Worm (Caenorhabditis elegans): Measurements from ENCODE around the gene str-232.

str-232 gene

DNA sequence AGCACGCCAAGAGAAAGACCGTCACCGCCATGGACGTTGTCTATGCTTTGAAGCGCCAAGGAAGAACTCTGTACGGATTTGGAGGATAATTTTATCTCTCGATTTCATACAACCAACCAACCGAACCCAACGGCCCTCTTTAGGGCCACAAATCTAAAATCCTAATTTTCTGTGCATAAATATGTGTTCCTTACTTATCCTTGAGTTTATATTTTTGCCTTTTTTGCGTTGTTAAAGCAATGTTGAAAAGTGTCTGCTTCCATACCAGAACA, 27.1 kb upstream of the str-232 start:
- TF ChIP-seq unc-55 (GFP tag; optimal IDR thresholded peaks at IDR 0.05) (no peak), sox-2 (GFP tag; IDR thresholded peaks at IDR 0.05) (no peak), tbx-7 (tag; optimal IDR thresholded peaks at IDR 0.05) (no peak), ceh-48 (tag; optimal IDR thresholded peaks at IDR 0.05) (no peak), ets-4 (tag; optimal IDR thresholded peaks at IDR 0.05) (no peak), nfya-1 (tag; optimal IDR thresholded peaks at IDR 0.05) (no peak), lin-11 (tag; optimal IDR thresholded peaks at IDR 0.05) (no peak), pat-9 (tag; optimal IDR thresholded peaks at IDR 0.05) (no peak), pag-3 (tag; optimal IDR thresholded peaks at IDR 0.05; ENCODE audit: borderline replicate concordance) (no peak), hlh-15 (tag; optimal IDR thresholded peaks at IDR 0.05) (no peak)

DNA sequence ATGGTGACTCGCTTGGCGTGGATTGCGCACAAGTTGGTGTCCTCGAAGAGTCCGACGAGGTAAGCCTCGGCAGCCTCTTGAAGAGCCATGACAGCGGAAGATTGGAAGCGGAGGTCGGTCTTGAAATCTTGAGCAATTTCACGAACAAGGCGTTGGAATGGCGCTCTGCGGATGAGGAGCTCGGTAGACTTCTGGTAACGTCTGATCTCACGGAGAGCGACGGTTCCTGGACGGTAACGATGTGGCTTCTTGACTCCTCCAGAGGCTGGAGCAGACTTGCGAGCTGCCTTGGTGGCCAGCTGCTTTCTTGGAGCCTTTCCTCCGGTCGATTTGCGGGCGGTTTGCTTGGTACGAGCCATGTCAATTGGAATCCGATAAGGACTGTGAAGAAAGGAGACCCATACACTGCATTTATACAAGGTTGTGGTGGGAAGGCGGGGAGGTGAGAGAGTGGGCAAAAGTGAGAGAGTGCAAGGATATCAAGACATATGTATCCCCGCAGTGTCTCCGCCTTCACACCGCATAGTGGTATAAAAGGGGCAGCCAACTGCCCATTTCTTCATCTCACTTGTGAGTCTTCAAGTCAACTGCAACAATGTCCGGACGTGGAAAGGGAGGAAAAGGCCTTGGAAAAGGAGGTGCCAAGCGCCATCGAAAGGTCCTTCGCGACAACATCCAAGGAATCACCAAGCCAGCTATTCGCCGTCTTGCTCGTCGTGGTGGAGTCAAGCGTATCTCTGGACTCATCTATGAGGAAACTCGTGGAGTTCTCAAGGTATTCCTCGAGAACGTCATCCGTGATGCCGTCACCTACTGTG, 26.6 kb upstream of the str-232 start, which contains the start of the genes his-2 and his-1:
his-2 (minus strand) TSS at position 359 of the 818 bp plus-strand sequence.
his-1 (plus strand) TSS at position 596 of the 818 bp plus-strand sequence.
- TF ChIP-seq ref-2 (tag; optimal IDR thresholded peaks at IDR 0.05) (peak; percentile 22), ama-1 (optimal IDR thresholded peaks at IDR 0.05) (peak; percentile 73)

DNA sequence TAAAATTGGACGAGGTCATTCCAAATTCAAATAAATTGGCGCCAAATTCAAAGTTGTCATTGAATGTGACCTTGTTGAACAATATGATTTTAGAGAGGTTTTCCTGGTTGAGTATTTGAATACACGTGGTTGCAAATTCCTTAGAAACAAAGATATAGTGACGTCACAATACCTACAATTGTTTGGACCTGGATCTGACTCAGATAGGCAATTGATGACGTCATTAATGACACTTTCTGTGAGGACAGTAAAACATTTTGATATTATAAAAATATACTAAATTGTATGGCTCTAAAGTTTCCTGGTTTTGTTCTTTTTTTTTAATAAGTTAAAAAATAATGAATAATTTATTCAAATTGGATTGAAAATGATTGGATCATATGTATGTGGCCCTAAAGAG, 25.9 kb upstream of the str-232 start:
- no peak for TF ChIP-seq pqm-1 (tag; optimal IDR thresholded peaks at IDR 0.05)
- no peak for TF ChIP-seq pat-9 (tag; optimal IDR thresholded peaks at IDR 0.05)
- TF ChIP-seq tbx-7 (tag; optimal IDR thresholded peaks at IDR 0.05) = no peak
- TF ChIP-seq hlh-8 (tag; optimal IDR thresholded peaks at IDR 0.05) = no peak
- TF ChIP-seq T23F11.4 (GFP tag; optimal IDR thresholded peaks at IDR 0.05) = no peak
- no peak for TF ChIP-seq pag-3 (tag; optimal IDR thresholded peaks at IDR 0.05; ENCODE audit: borderline replicate concordance)
- TF ChIP-seq K09A11.1 (tag; optimal IDR thresholded peaks at IDR 0.05; ENCODE audit: insufficient read depth) = no peak
- no peak for TF ChIP-seq ceh-34 (tag; optimal IDR thresholded peaks at IDR 0.05)
- TF ChIP-seq unc-42 (tag; optimal IDR thresholded peaks at IDR 0.05) = no peak
- TF ChIP-seq unc-55 (GFP tag; optimal IDR thresholded peaks at IDR 0.05) = no peak

DNA sequence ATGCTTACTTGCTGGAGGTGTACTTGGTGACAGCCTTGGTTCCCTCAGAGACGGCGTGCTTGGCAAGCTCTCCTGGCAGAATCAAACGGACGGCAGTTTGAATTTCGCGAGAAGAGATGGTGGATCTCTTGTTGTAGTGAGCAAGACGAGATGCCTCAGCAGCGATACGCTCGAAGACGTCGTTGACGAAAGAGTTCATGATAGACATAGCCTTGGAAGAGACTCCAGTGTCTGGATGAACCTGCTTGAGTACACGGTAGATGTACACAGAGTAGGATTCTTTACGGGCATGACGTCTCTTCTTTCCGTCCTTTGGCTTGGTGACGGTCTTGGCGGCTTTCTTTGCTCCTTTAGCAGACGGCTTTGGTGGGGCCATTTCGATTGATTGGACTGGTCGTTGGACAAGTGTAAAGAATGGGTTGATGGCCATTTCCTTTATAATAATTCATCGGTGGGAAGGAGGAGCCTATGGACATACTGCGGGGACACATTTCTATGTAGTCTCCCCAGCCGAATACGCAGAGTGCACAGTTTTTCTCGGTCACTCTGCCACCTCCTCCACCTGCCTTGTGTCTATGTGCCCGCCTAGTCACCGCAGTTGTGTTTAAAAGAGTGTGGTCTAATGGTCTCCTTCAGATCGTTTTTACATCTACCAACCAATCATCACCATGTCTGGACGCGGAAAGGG, 24.7 kb upstream of the str-232 start, which contains the start of the genes his-4 and his-3:
his-4 (minus strand) TSS at position 376 of the 688 bp plus-strand sequence.
his-3 (plus strand) TSS at position 669 of the 688 bp plus-strand sequence.
- peak; percentile 11 for TF ChIP-seq tbx-7 (tag; optimal IDR thresholded peaks at IDR 0.05)
- TF ChIP-seq nfya-1 (tag; optimal IDR thresholded peaks at IDR 0.05) = peak; percentile 36
- TF ChIP-seq ztf-16 (tag; optimal IDR thresholded peaks at IDR 0.05) = peak; percentile 17
- TF ChIP-seq ref-2 (tag; optimal IDR thresholded peaks at IDR 0.05) = peak; percentile 66
- peak; percentile 37 for TF ChIP-seq dve-1 (tag; optimal IDR thresholded peaks at IDR 0.05)
- TF ChIP-seq ceh-34 (tag; optimal IDR thresholded peaks at IDR 0.05) = peak; percentile 38
- TF ChIP-seq tbx-2 (tag; optimal IDR thresholded peaks at IDR 0.05) = peak; percentile 60
- TF ChIP-seq ceh-31 (tag; optimal IDR thresholded peaks at IDR 0.05) = peak; percentile 63
- TF ChIP-seq elt-2 (tag; optimal IDR thresholded peaks at IDR 0.05) = peak; percentile 24

DNA sequence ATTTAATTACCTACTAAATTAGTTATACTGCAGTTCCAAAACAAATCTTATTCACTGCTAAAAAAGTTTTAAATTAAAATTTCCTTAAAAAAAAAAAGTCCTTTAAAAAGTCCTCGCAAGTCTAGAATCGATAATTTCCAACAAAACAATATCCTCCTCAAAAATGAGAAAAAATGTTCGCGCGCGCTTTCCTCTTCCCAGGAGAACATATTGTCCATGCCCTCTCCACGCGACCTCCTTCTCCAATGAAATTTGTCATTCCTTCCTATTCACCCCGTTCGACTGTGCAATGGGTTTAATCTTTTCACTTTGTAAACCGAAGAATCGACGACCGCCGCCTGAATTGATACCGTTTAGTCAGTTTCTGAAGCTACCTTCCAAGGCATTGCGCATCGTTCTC, 20.6 kb upstream of the str-232 start, which contains the start of gene T10C6.10:
T10C6.10 (plus strand) TSS at position 248 of the 400 bp plus-strand sequence.
- TF ChIP-seq pax-1 (tag; optimal IDR thresholded peaks at IDR 0.05) (no peak), tbx-2 (tag; optimal IDR thresholded peaks at IDR 0.05) (no peak), pqm-1 (tag; optimal IDR thresholded peaks at IDR 0.05) (no peak), elt-2 (tag; optimal IDR thresholded peaks at IDR 0.05) (no peak), ets-4 (tag; optimal IDR thresholded peaks at IDR 0.05) (no peak), ceh-30 (tag; optimal IDR thresholded peaks at IDR 0.05) (no peak), syd-9 (tag; optimal IDR thresholded peaks at IDR 0.05) (no peak), ceh-34 (tag; optimal IDR thresholded peaks at IDR 0.05) (no peak), mec-3 (tag; optimal IDR thresholded peaks at IDR 0.05; ENCODE audit: borderline replicate concordance) (no peak), fkh-6 (tag; optimal IDR thresholded peaks at IDR 0.05) (no peak), ceh-31 (tag; optimal IDR thresholded peaks at IDR 0.05) (no peak), pha-4 (tag; optimal IDR thresholded peaks at IDR 0.05) (no peak), sdc-2 (tag; optimal IDR thresholded peaks at IDR 0.05) (no peak), ttx-3 (tag; optimal IDR thresholded peaks at IDR 0.05) (no peak), F13H6.1 (tag; optimal IDR thresholded peaks at IDR 0.05) (no peak), nhr-232 (tag; optimal IDR thresholded peaks at IDR 0.05) (no peak), C38D4.7 (GFP tag; optimal IDR thresholded peaks at IDR 0.05) (no peak), madf-2 (tag; optimal IDR thresholded peaks at IDR 0.05) (no peak), unc-42 (tag; optimal IDR thresholded peaks at IDR 0.05) (no peak)
